Worm (Caenorhabditis elegans) whole organism, L2 larva: ENCODE data around the gene soap-1.
A peak's percentile ranks its signal among the peaks of the same experiment; 100 is the strongest.

Experiments
- C34F6.9 ChIP-seq: fragments of 150-350 bp; optimal IDR thresholded peaks from 2 replicates; lab custom pipeline; 2014; ENCODE audit warnings: missing biosample characterization, missing genetic modification characterization
- F13H6.1 ChIP-seq: sonication (generic microtip); optimal IDR thresholded peaks from 2 replicates; lab custom pipeline; 2016; ENCODE audit warnings: missing genetic modification characterization, missing compliant biosample characterization
- R02D3.7 ChIP-seq: fragments of 150-350 bp; optimal IDR thresholded peaks from 2 replicates; lab custom pipeline; 2014; ENCODE audit warnings: missing biosample characterization, missing genetic modification characterization
- Y55F3AM.14 ChIP-seq: fragments of 200-800 bp; sonication (Bioruptor generic); optimal IDR thresholded peaks from 2 replicates; lab custom pipeline; 2018; ENCODE audit warnings: mild to moderate bottlenecking, missing genetic modification characterization, missing compliant biosample characterization
- ZK546.5 ChIP-seq: sonication (generic microtip); optimal IDR thresholded peaks from 2 replicates; lab custom pipeline; 2017; ENCODE audit warnings: missing biosample characterization, missing genetic modification characterization
- alr-1 ChIP-seq: fragments of 150-350 bp; optimal IDR thresholded peaks from 2 replicates; lab custom pipeline; 2014; ENCODE audit warnings: missing biosample characterization, missing genetic modification characterization
- aly-2 ChIP-seq: fragments of 150-350 bp; optimal IDR thresholded peaks from 2 replicates; lab custom pipeline; 2014; ENCODE audit warnings: missing biosample characterization, missing genetic modification characterization
- ama-1 ChIP-seq: fragments of 150-350 bp; optimal IDR thresholded peaks from 2 replicates; lab custom pipeline; 2018; ENCODE audit warnings: inconsistent platforms
- blmp-1 ChIP-seq: sonication (generic microtip); optimal IDR thresholded peaks from 2 replicates; lab custom pipeline; 2017; ENCODE audit warnings: missing genetic modification characterization, mild to moderate bottlenecking, missing compliant biosample characterization, antibody characterized with exemption, moderate library complexity; ENCODE audit not compliant: insufficient read depth
- ceh-16 ChIP-seq: fragments of 150-350 bp; optimal IDR thresholded peaks from 2 replicates; lab custom pipeline; 2014; ENCODE audit warnings: missing biosample characterization, missing genetic modification characterization
- ceh-82 ChIP-seq: fragments of 150-350 bp; optimal IDR thresholded peaks from 2 replicates; lab custom pipeline; 2014; ENCODE audit warnings: missing biosample characterization, missing genetic modification characterization
- crh-2 ChIP-seq: sonication (generic microtip); optimal IDR thresholded peaks from 2 replicates; lab custom pipeline; 2017; ENCODE audit warnings: missing biosample characterization, missing genetic modification characterization
- dmd-4 ChIP-seq: sonication (generic microtip); optimal IDR thresholded peaks from 2 replicates; lab custom pipeline; 2017; ENCODE audit warnings: missing biosample characterization, missing genetic modification characterization
- egl-27 ChIP-seq: sonication (generic microtip); optimal IDR thresholded peaks from 3 replicates; lab custom pipeline; 2017; ENCODE audit warnings: missing biosample characterization, missing genetic modification reagents, missing genetic modification characterization
- elt-1 ChIP-seq: fragments of 150-350 bp; optimal IDR thresholded peaks from 2 replicates; lab custom pipeline; 2014; ENCODE audit warnings: missing biosample characterization, missing genetic modification characterization
- elt-3 ChIP-seq: sonication (generic microtip); optimal IDR thresholded peaks from 2 replicates; lab custom pipeline; 2017; ENCODE audit warnings: missing biosample characterization, missing genetic modification characterization
- fos-1 ChIP-seq: fragments of 150-350 bp; optimal IDR thresholded peaks from 2 replicates; lab custom pipeline; 2014; ENCODE audit warnings: missing biosample characterization, missing genetic modification characterization
- gmeb-1 ChIP-seq: fragments of 150-350 bp; optimal IDR thresholded peaks from 2 replicates; lab custom pipeline; 2014; ENCODE audit warnings: missing biosample characterization, missing genetic modification characterization
- lin-11 ChIP-seq: fragments of 150-350 bp; sonication (generic microtip); optimal IDR thresholded peaks from 2 replicates; lab custom pipeline; 2014; ENCODE audit warnings: missing biosample characterization, missing genetic modification characterization, inconsistent platforms, mixed read lengths
- lin-13 ChIP-seq: fragments of 150-350 bp; optimal IDR thresholded peaks from 2 replicates; lab custom pipeline; 2014; ENCODE audit warnings: missing biosample characterization, missing genetic modification reagents, missing genetic modification characterization
- lin-39 ChIP-seq: fragments of 150-350 bp; optimal IDR thresholded peaks from 2 replicates; lab custom pipeline; 2014; ENCODE audit warnings: missing biosample characterization, missing genetic modification reagents, missing genetic modification characterization
- lsy-2 ChIP-seq, 2 experiments: fragments of 150-350 bp in 1 of 2; sonication (generic microtip) in 1 of 2; optimal IDR thresholded peaks; 2 replicates each; lab custom pipeline; 2014 to 2017; ENCODE audit warnings: missing biosample characterization in 2 of 2, missing genetic modification characterization in 2 of 2
- mab-5 ChIP-seq: fragments of 150-350 bp; optimal IDR thresholded peaks from 2 replicates; lab custom pipeline; 2014; ENCODE audit warnings: missing biosample characterization, missing genetic modification characterization
- mbf-1 ChIP-seq: sonication (generic microtip); optimal IDR thresholded peaks from 2 replicates; lab custom pipeline; 2017; ENCODE audit warnings: missing biosample characterization, missing genetic modification characterization
- mdl-1 ChIP-seq, 2 experiments: fragments of 150-350 bp in 1 of 2; sonication (generic microtip) in 1 of 2; optimal IDR thresholded peaks; 2 replicates each; lab custom pipeline; 2017; ENCODE audit warnings: missing biosample characterization in 2 of 2, missing genetic modification characterization in 2 of 2
- nhr-10 ChIP-seq: sonication (generic microtip); optimal IDR thresholded peaks from 2 replicates; lab custom pipeline; 2017; ENCODE audit warnings: missing biosample characterization, missing genetic modification characterization
- nhr-11 ChIP-seq: fragments of 150-350 bp; optimal IDR thresholded peaks from 2 replicates; lab custom pipeline; 2014; ENCODE audit warnings: missing biosample characterization, missing genetic modification characterization
- nhr-12 ChIP-seq: fragments of 150-350 bp; optimal IDR thresholded peaks from 2 replicates; lab custom pipeline; 2014; ENCODE audit warnings: missing biosample characterization, missing genetic modification characterization
- nhr-129 ChIP-seq: fragments of 150-350 bp; optimal IDR thresholded peaks from 2 replicates; lab custom pipeline; 2014; ENCODE audit warnings: missing biosample characterization, missing genetic modification characterization
- nhr-21 ChIP-seq: fragments of 150-350 bp; optimal IDR thresholded peaks from 2 replicates; lab custom pipeline; 2014; ENCODE audit warnings: missing biosample characterization, missing genetic modification characterization
- nhr-23 ChIP-seq: fragments of 150-350 bp; optimal IDR thresholded peaks from 2 replicates; lab custom pipeline; 2014; ENCODE audit warnings: missing biosample characterization, missing genetic modification reagents, missing genetic modification characterization
- nhr-237 ChIP-seq: fragments of 150-350 bp; optimal IDR thresholded peaks from 2 replicates; lab custom pipeline; 2014; ENCODE audit warnings: missing biosample characterization, missing genetic modification characterization
- nhr-25 ChIP-seq: fragments of 150-350 bp; sonication (generic microtip); optimal IDR thresholded peaks from 3 replicates; lab custom pipeline; 2014; ENCODE audit warnings: missing biosample characterization, missing genetic modification characterization
- nhr-6 ChIP-seq: fragments of 150-350 bp; optimal IDR thresholded peaks from 2 replicates; lab custom pipeline; 2014; ENCODE audit warnings: missing biosample characterization, missing genetic modification characterization
- nhr-77 ChIP-seq: fragments of 150-350 bp; optimal IDR thresholded peaks from 2 replicates; lab custom pipeline; 2014; ENCODE audit warnings: missing biosample characterization, missing genetic modification characterization
- peb-1 ChIP-seq: fragments of 150-350 bp; optimal IDR thresholded peaks from 2 replicates; lab custom pipeline; 2014; ENCODE audit warnings: missing biosample characterization, missing genetic modification characterization
- sem-4 ChIP-seq: fragments of 150-350 bp; optimal IDR thresholded peaks from 2 replicates; lab custom pipeline; 2014; ENCODE audit warnings: missing biosample characterization, missing genetic modification reagents, missing genetic modification characterization
- skn-1 ChIP-seq: sonication (generic microtip); optimal IDR thresholded peaks from 2 replicates; lab custom pipeline; 2017; ENCODE audit warnings: missing biosample characterization, missing genetic modification characterization
- sma-3 ChIP-seq: sonication (generic microtip); optimal IDR thresholded peaks from 2 replicates; lab custom pipeline; 2016; ENCODE audit warnings: missing genetic modification reagents, missing genetic modification characterization, missing compliant biosample characterization
- sma-9 ChIP-seq, 2 experiments: fragments of 150-350 bp in 1 of 2; sonication (generic microtip) in 1 of 2; optimal IDR thresholded peaks; 2 replicates each; lab custom pipeline; 2014 to 2016; ENCODE audit warnings: missing genetic modification characterization in 2 of 2, mild to moderate bottlenecking in 1 of 2, missing biosample characterization in 1 of 2, missing compliant biosample characterization in 1 of 2, missing genetic modification reagents in 1 of 2, moderate library complexity in 1 of 2
- snpc-4 ChIP-seq: fragments of 150-350 bp; optimal IDR thresholded peaks from 2 replicates; lab custom pipeline; 2014; ENCODE audit warnings: missing biosample characterization, missing genetic modification characterization
- unc-39 ChIP-seq: fragments of 150-350 bp; optimal IDR thresholded peaks from 2 replicates; lab custom pipeline; 2014; ENCODE audit warnings: missing biosample characterization, missing genetic modification characterization
- unc-55 ChIP-seq: fragments of 150-350 bp; sonication (generic microtip); optimal IDR thresholded peaks from 3 replicates; lab custom pipeline; 2014; ENCODE audit warnings: missing biosample characterization, missing genetic modification reagents, missing genetic modification characterization
- unc-62 ChIP-seq: fragments of 150-350 bp; optimal IDR thresholded peaks from 2 replicates; lab custom pipeline; 2014; ENCODE audit warnings: missing biosample characterization, missing genetic modification reagents, missing genetic modification characterization
- zag-1 ChIP-seq: fragments of 150-350 bp; optimal IDR thresholded peaks from 2 replicates; lab custom pipeline; 2014; ENCODE audit warnings: missing biosample characterization, missing genetic modification characterization
- ztf-1 ChIP-seq: fragments of 200-800 bp; sonication (Bioruptor generic); conservative IDR thresholded peaks from 2 replicates; pipeline ENCODE4 v1.3.6; 2022; ENCODE audit warnings: missing genetic modification characterization, missing compliant biosample characterization
- ztf-11 ChIP-seq: sonication (generic microtip); optimal IDR thresholded peaks from 2 replicates; lab custom pipeline; 2017; ENCODE audit warnings: missing biosample characterization, missing genetic modification characterization
- ztf-4 ChIP-seq: fragments of 150-350 bp; optimal IDR thresholded peaks from 2 replicates; lab custom pipeline; 2014; ENCODE audit warnings: missing biosample characterization, missing genetic modification characterization

soap-1 gene

DNA sequence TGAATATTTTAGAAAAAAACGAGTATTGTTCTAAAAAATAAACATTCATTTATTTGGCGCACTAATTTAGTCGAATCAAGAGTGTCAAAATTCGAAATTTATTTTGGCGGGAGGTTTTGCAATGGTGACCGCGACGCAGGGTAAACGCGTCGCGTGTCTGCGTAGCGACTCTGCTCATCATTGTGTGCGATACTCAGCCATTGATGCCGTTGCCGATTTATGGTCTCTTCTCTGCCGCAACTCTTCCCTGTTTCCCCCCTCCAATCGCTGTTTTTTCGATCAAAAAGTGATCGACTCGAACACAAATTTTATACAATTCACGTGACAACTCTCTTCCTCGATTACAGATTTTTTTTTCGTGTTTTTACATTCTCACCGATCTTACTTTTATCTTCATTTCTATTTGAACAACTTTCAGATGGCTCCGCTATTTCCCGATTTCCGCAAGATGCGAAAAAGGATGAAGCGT is 18.2 kb downstream of the soap-1 start, which contains the start of gene F09G2.2:
Gene F09G2.2 (plus strand): TSS at position 419 of the 469 bp plus-strand sequence.
- peak; percentile 90 for TF ChIP-seq fos-1 (tag; lab: Kevin White, UChicago)
- peak; percentile 73 to 92 for TF ChIP-seq lsy-2 (tag; optimal IDR thresholded peaks at IDR 0.05; lab: Kevin White, UChicago)
- peak; percentile 80 for TF ChIP-seq nhr-6 (tag; lab: Kevin White, UChicago)
- peak; percentile 90 for TF ChIP-seq lin-11
- peak; percentile 93 for TF ChIP-seq sma-3 (GFP tag; lab: Kevin White, UChicago)
- peak; percentile 33 for TF ChIP-seq Y55F3AM.14
- peak; percentile 90 for TF ChIP-seq gmeb-1 (tag; lab: Kevin White, UChicago)
- TF ChIP-seq dmd-4 (tag; lab: Kevin White, UChicago) = no peak
- no peak for TF ChIP-seq ztf-1 (GFP tag; lab: Robert Waterston, UW)
- TF ChIP-seq nhr-237 (tag; lab: Kevin White, UChicago) = no peak
- TF ChIP-seq unc-55 = peak; percentile 96
- peak; percentile 71 for TF ChIP-seq ztf-4
- no peak for TF ChIP-seq unc-62 (GFP tag; lab: Kevin White, UChicago)
- TF ChIP-seq ama-1 = peak; percentile 64
- no peak for TF ChIP-seq alr-1 (tag; lab: Kevin White, UChicago)
- TF ChIP-seq nhr-77 (tag; lab: Kevin White, UChicago) = peak; percentile 45
- TF ChIP-seq unc-39 (tag; lab: Kevin White, UChicago) = no peak
- TF ChIP-seq peb-1 = no peak
- peak; percentile 47 for TF ChIP-seq zag-1 (tag; lab: Kevin White, UChicago)
- peak; percentile 76 for TF ChIP-seq blmp-1 (tag; lab: Kevin White, UChicago)
- TF ChIP-seq mdl-1 (tag; optimal IDR thresholded peaks at IDR 0.05; lab: Kevin White, UChicago) = peak in 1 of 2 experiments; percentile 48
- TF ChIP-seq R02D3.7 (tag; lab: Kevin White, UChicago) = no peak
- no peak for TF ChIP-seq nhr-23 (tag; lab: Kevin White, UChicago)
- TF ChIP-seq lin-39 (tag; lab: Kevin White, UChicago) = no peak
- TF ChIP-seq elt-3 (tag; lab: Kevin White, UChicago) = no peak
- TF ChIP-seq nhr-12 (tag; lab: Kevin White, UChicago) = no peak
- TF ChIP-seq ZK546.5 = peak; percentile 31
- TF ChIP-seq mab-5 (tag; lab: Kevin White, UChicago) = peak; percentile 76
- TF ChIP-seq egl-27 (tag; lab: Kevin White, UChicago) = peak; percentile 78
- TF ChIP-seq sma-9 (GFP tag; optimal IDR thresholded peaks at IDR 0.05; lab: Kevin White, UChicago) = peak; percentile 93
- no peak for TF ChIP-seq sma-9 (tag; optimal IDR thresholded peaks at IDR 0.05; lab: Kevin White, UChicago)
- peak; percentile 88 for TF ChIP-seq nhr-21 (tag; lab: Kevin White, UChicago)
- TF ChIP-seq sem-4 (tag; lab: Kevin White, UChicago) = peak; percentile 84
- TF ChIP-seq ceh-16 (tag; lab: Kevin White, UChicago) = peak; percentile 91
- TF ChIP-seq mbf-1 (tag; lab: Kevin White, UChicago) = no peak
- peak; percentile 90 for TF ChIP-seq nhr-129
- no peak for TF ChIP-seq nhr-11 (tag; lab: Kevin White, UChicago)
- TF ChIP-seq snpc-4 (tag; lab: Kevin White, UChicago) = peak; percentile 71
- no peak for TF ChIP-seq ztf-11
- TF ChIP-seq lin-13 (GFP tag; lab: Kevin White, UChicago) = peak; percentile 94
- TF ChIP-seq nhr-10 (tag; lab: Kevin White, UChicago) = no peak
- TF ChIP-seq F13H6.1 (tag; lab: Kevin White, UChicago) = peak; percentile 89
- peak; percentile 97 for TF ChIP-seq C34F6.9
- TF ChIP-seq elt-1 (tag; lab: Kevin White, UChicago) = no peak
- TF ChIP-seq nhr-25 (tag; lab: Kevin White, UChicago) = peak; percentile 90
- TF ChIP-seq ceh-82 (tag; lab: Kevin White, UChicago) = peak; percentile 47
- TF ChIP-seq aly-2 (tag; lab: Kevin White, UChicago) = no peak
- no peak for TF ChIP-seq skn-1
- TF ChIP-seq crh-2 (tag; lab: Kevin White, UChicago) = peak; percentile 95
